Fruit fly (Drosophila melanogaster) whole organism: ENCODE data around the gene CG32052.

Source experiments
- Dll ChIP-seq: fragments of >200 bp; optimal IDR thresholded peaks from 2 replicates; lab custom pipeline; 2017
- EcR ChIP-seq, 2 experiments: fragments of >200 bp; optimal IDR thresholded peaks; 2 replicates each; lab custom pipeline; 2017; ENCODE audit warnings: missing biosample characterization in 2 of 2, missing genetic modification characterization in 2 of 2, missing genetic modification reagents in 2 of 2
- pan ChIP-seq: fragments of >200 bp; optimal IDR thresholded peaks from 2 replicates; lab custom pipeline; 2017

DNA sequence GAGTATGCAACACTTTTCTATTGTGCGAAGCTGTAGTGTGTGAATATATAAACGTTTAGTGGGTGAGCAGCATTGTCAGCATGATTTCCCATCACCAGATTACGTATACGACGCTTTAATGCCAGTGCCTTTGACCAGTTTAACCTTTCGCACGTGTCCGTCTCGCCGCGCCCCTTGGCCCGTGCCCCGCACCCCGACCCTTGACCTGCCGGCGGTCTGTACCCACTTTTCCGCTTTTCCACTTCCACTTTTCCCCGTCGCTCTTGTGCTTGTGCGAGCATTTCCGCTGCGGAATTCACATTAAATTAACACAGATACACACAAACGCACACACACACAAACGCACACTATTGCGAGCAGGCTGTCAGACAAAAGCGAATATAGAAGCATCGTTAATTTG, 11.1 kb upstream of the CG32052 start:
- TF ChIP-seq EcR (GFP tag; optimal IDR thresholded peaks at IDR 0.05; lab: Kevin White, UChicago) = no peak
- TF ChIP-seq pan (lab: Kevin White, UChicago) = no peak
- TF ChIP-seq Dll (lab: Kevin White, UChicago) = no peak
